Worm (Caenorhabditis elegans) whole organism, midembryonic: ENCODE measurements around the gene F53A2.11.

Experiments used
- T22C8.4 ChIP-seq: fragments of 200-800 bp; sonication (Bioruptor generic); IDR thresholded peaks from 2 replicates; pipeline ENCODE4 v1.3.6; 2022; ENCODE audit warnings: missing genetic modification characterization, missing compliant biosample characterization
- cog-1 ChIP-seq: sonication (generic microtip); optimal IDR thresholded peaks from 2 replicates; lab custom pipeline; 2016; ENCODE audit warnings: missing genetic modification characterization, missing compliant biosample characterization
- flt-1 ChIP-seq: fragments of 200-800 bp; sonication (Bioruptor generic); IDR thresholded peaks from 2 replicates; pipeline ENCODE4 v1.3.6; 2022; ENCODE audit warnings: missing genetic modification characterization, missing compliant biosample characterization
- klf-2 ChIP-seq: fragments of 200-800 bp; sonication (Bioruptor generic); conservative IDR thresholded peaks from 2 replicates; pipeline ENCODE4 v1.3.6; 2022; ENCODE audit warnings: missing genetic modification reagents, missing genetic modification characterization, missing compliant biosample characterization
- med-1 ChIP-seq: sonication (generic microtip); optimal IDR thresholded peaks from 2 replicates; lab custom pipeline; 2017; ENCODE audit warnings: missing genetic modification characterization, mild to moderate bottlenecking, missing compliant biosample characterization, antibody characterized with exemption, missing genetic modification reagents; ENCODE audit not compliant: insufficient read depth
- ref-1 ChIP-seq: fragments of 200-800 bp; sonication (Bioruptor generic); conservative IDR thresholded peaks from 2 replicates; pipeline ENCODE4 v1.3.6; 2022; ENCODE audit warnings: missing genetic modification reagents, missing genetic modification characterization, missing compliant biosample characterization
- tab-1 ChIP-seq: fragments of 200-800 bp; sonication (Bioruptor generic); IDR thresholded peaks from 2 replicates; pipeline ENCODE4 v1.3.6; 2022; ENCODE audit warnings: missing genetic modification characterization, missing compliant biosample characterization
- ztf-23 ChIP-seq: fragments of 200-800 bp; sonication (Bioruptor generic); IDR thresholded peaks from 2 replicates; pipeline ENCODE4 v1.3.6; 2022; ENCODE audit warnings: missing genetic modification reagents, missing genetic modification characterization, missing compliant biosample characterization
- ztf-29 ChIP-seq: fragments of 200-800 bp; sonication (Bioruptor generic); IDR thresholded peaks from 2 replicates; pipeline ENCODE4 v1.3.6; 2022; ENCODE audit warnings: missing genetic modification reagents, missing genetic modification characterization, missing compliant biosample characterization

DNA sequence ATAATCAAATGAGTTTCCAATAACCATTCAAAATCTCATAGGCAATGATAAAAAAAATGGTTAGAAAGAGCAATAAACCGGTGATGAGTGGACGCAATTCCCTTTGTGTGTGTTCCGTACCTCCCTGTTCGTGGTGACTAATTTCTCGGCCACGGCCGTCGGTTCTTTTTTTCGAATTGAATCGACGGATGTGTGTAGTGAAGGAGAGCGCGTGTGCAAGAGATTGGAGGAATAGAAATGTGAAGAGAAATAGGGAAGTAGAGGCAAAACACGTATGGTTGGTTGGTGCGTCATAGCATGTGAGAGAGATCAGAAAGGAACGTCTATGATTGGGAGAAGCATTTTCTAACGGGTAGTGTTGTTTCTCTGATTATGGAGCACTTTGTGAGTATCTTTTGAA lies 37.4 kb upstream of the F53A2.11 start:
- TF ChIP-seq ztf-29 (GFP tag; lab: Robert Waterston, UW) = no peak
- TF ChIP-seq cog-1 (tag; lab: Kevin White, UChicago) = no peak
- TF ChIP-seq tab-1 (GFP tag; lab: Robert Waterston, UW) = no peak
- TF ChIP-seq flt-1 = 0 out of 2 replicates have a peak, but pooled peaks have one; percentile 44
- TF ChIP-seq ztf-23 (GFP tag; lab: Robert Waterston, UW) = no peak
- TF ChIP-seq med-1 (GFP tag; lab: Kevin White, UChicago) = no peak
- no peak for TF ChIP-seq klf-2
- TF ChIP-seq T22C8.4 (GFP tag; lab: Robert Waterston, UW) = no peak
- TF ChIP-seq ref-1 = no peak
